Fruit fly (Drosophila melanogaster) whole organism, embryonic: ENCODE results near the gene BtbVII.
A peak's percentile ranks its signal among the peaks of the same experiment; 100 is the strongest.

Source experiments
- Atf-2 ChIP-seq: fragments of 200-800 bp; sonication (Bioruptor generic); optimal IDR thresholded peaks from 2 replicates; lab custom pipeline; 2016; ENCODE audit warnings: missing biosample characterization, missing genetic modification characterization
- Atf3 ChIP-seq: fragments of 200-800 bp; sonication (Bioruptor generic); optimal IDR thresholded peaks from 3 replicates; lab custom pipeline; 2016; ENCODE audit warnings: missing biosample characterization, missing genetic modification characterization
- C15 ChIP-seq: fragments of 200-800 bp; sonication (Bioruptor generic); IDR thresholded peaks from 3 replicates; pipeline ENCODE4 v1.3.6; 2022; ENCODE audit warnings: missing biosample characterization, missing genetic modification characterization
- CG10274 ChIP-seq: fragments of 200-800 bp; sonication (Bioruptor generic); optimal IDR thresholded peaks from 3 replicates; lab custom pipeline; 2017; ENCODE audit warnings: missing biosample characterization, mild to moderate bottlenecking, missing genetic modification characterization
- CG11247 ChIP-seq: fragments of 200-800 bp; sonication (Bioruptor generic); IDR thresholded peaks from 2 replicates; pipeline ENCODE4 v1.3.6; 2022; ENCODE audit warnings: missing biosample characterization, missing genetic modification characterization
- CG12299 ChIP-seq: fragments of 200-800 bp; sonication (Bioruptor generic); optimal IDR thresholded peaks from 2 replicates; lab custom pipeline; 2018; ENCODE audit warnings: missing biosample characterization, mild to moderate bottlenecking, missing genetic modification characterization
- CG14667 ChIP-seq: fragments of 200-800 bp; sonication (Bioruptor generic); IDR thresholded peaks from 2 replicates; pipeline ENCODE4 v1.3.6; 2022; ENCODE audit warnings: missing biosample characterization, missing genetic modification characterization
- CG15269 ChIP-seq: fragments of 200-800 bp; sonication (Bioruptor generic); optimal IDR thresholded peaks from 2 replicates; lab custom pipeline; 2018; ENCODE audit warnings: missing biosample characterization, mild to moderate bottlenecking, missing genetic modification characterization, moderate library complexity
- CG15601 ChIP-seq: fragments of 200-800 bp; sonication (Bioruptor generic); optimal IDR thresholded peaks from 3 replicates; lab custom pipeline; 2019; ENCODE audit warnings: missing biosample characterization, mild to moderate bottlenecking, missing genetic modification characterization, moderate library complexity
- CG1647 ChIP-seq: fragments of 200-800 bp; sonication (Bioruptor generic); optimal IDR thresholded peaks from 3 replicates; lab custom pipeline; 2016; ENCODE audit warnings: missing biosample characterization, missing genetic modification characterization
- CG17359 ChIP-seq: fragments of 200-800 bp; sonication (Bioruptor generic); optimal IDR thresholded peaks from 3 replicates; lab custom pipeline; 2018; ENCODE audit warnings: missing biosample characterization, mild to moderate bottlenecking, missing genetic modification characterization, moderate library complexity
- CG17802 ChIP-seq: fragments of 200-800 bp; sonication (Bioruptor generic); optimal IDR thresholded peaks from 2 replicates; lab custom pipeline; 2018; ENCODE audit warnings: missing biosample characterization, mild to moderate bottlenecking, missing genetic modification characterization, moderate library complexity
- CG18599 ChIP-seq: fragments of 200-800 bp; sonication (Bioruptor generic); optimal IDR thresholded peaks from 3 replicates; lab custom pipeline; 2017; ENCODE audit warnings: missing biosample characterization, missing genetic modification characterization, mild to moderate bottlenecking, moderate library complexity, missing genetic modification reagents
- CG2889 ChIP-seq: fragments of 200-800 bp; sonication (Bioruptor generic); IDR thresholded peaks from 3 replicates; pipeline ENCODE4 v1.3.6; 2022; ENCODE audit warnings: missing biosample characterization, missing genetic modification characterization
- CG34376 ChIP-seq: fragments of 200-800 bp; sonication (Bioruptor generic); optimal IDR thresholded peaks from 2 replicates; lab custom pipeline; 2018; ENCODE audit warnings: missing biosample characterization, mild to moderate bottlenecking, missing genetic modification characterization
- CG34422 ChIP-seq: fragments of 200-800 bp; sonication (Bioruptor generic); IDR thresholded peaks from 3 replicates; pipeline ENCODE4 v1.3.6; 2022; ENCODE audit warnings: missing biosample characterization, missing genetic modification characterization
- CG4820 ChIP-seq: fragments of 200-800 bp; sonication (Bioruptor generic); optimal IDR thresholded peaks from 3 replicates; lab custom pipeline; 2016; ENCODE audit warnings: missing biosample characterization, missing genetic modification characterization
- CG6175 ChIP-seq: fragments of 200-800 bp; sonication (Bioruptor generic); IDR thresholded peaks from 3 replicates; pipeline ENCODE4 v1.3.6; 2022; ENCODE audit warnings: missing biosample characterization, missing genetic modification characterization
- CG7963 ChIP-seq: fragments of 200-800 bp; sonication (Bioruptor generic); IDR thresholded peaks from 3 replicates; pipeline ENCODE4 v1.3.6; 2022; ENCODE audit warnings: missing biosample characterization, missing genetic modification characterization; ENCODE audit not compliant: partially characterized antibody
- CG8281 ChIP-seq: fragments of 200-800 bp; sonication (Bioruptor generic); optimal IDR thresholded peaks from 2 replicates; lab custom pipeline; 2018; ENCODE audit warnings: missing biosample characterization, mild to moderate bottlenecking, missing genetic modification characterization, moderate library complexity
- CG8944 ChIP-seq: fragments of 200-800 bp; sonication (Bioruptor generic); optimal IDR thresholded peaks from 3 replicates; lab custom pipeline; 2016; ENCODE audit warnings: missing biosample characterization, missing genetic modification characterization
- CG9727 ChIP-seq: fragments of 200-800 bp; sonication (Bioruptor generic); optimal IDR thresholded peaks from 3 replicates; lab custom pipeline; 2017; ENCODE audit warnings: missing biosample characterization, mild to moderate bottlenecking, missing genetic modification characterization
- CkIIα-i1 ChIP-seq: fragments of 200-800 bp; sonication (Bioruptor generic); IDR thresholded peaks from 2 replicates; pipeline ENCODE4 v1.3.6; 2022; ENCODE audit warnings: missing biosample characterization, missing genetic modification characterization
- Dad ChIP-seq: fragments of 200-800 bp; sonication (Bioruptor generic); optimal IDR thresholded peaks from 3 replicates; lab custom pipeline; 2016; ENCODE audit warnings: missing biosample characterization, missing genetic modification characterization
- Ets65A ChIP-seq: fragments of 200-800 bp; sonication (Bioruptor generic); peaks from one replicate; lab custom pipeline; 2016; ENCODE audit warnings: missing biosample characterization, missing genetic modification characterization
- Ets97D ChIP-seq: fragments of 200-800 bp; sonication (Bioruptor generic); optimal IDR thresholded peaks from 3 replicates; lab custom pipeline; 2016; ENCODE audit warnings: missing biosample characterization, missing genetic modification characterization
- Hand ChIP-seq: fragments of 200-800 bp; sonication (Bioruptor generic); optimal IDR thresholded peaks from 2 replicates; lab custom pipeline; 2017; ENCODE audit warnings: mild to moderate bottlenecking, missing biosample characterization, missing genetic modification reagents, missing genetic modification characterization
- Nf-YA ChIP-seq: fragments of 200-800 bp; sonication (Bioruptor generic); IDR thresholded peaks from 2 replicates; pipeline ENCODE4 v1.3.6; 2022; ENCODE audit warnings: missing biosample characterization, missing genetic modification characterization
- Oli ChIP-seq: fragments of 200-800 bp; sonication (Bioruptor generic); optimal IDR thresholded peaks from 2 replicates; lab custom pipeline; 2018; ENCODE audit warnings: missing biosample characterization, mild to moderate bottlenecking, missing genetic modification characterization, moderate library complexity
- Tbp ChIP-seq: fragments of >200 bp; optimal IDR thresholded peaks from 2 replicates; lab custom pipeline; 2018; ENCODE audit warnings: missing biosample characterization, missing genetic modification characterization
- ab ChIP-seq: fragments of 200-800 bp; sonication (Bioruptor generic); optimal IDR thresholded peaks from 2 replicates; lab custom pipeline; 2016; ENCODE audit warnings: missing biosample characterization, missing genetic modification characterization
- ara ChIP-seq: fragments of 200-800 bp; sonication (Bioruptor generic); IDR thresholded peaks from 2 replicates; pipeline ENCODE4 v1.3.6; 2022; ENCODE audit warnings: missing biosample characterization, missing genetic modification characterization
- ase ChIP-seq: fragments of 200-800 bp; sonication (Bioruptor generic); IDR thresholded peaks from 3 replicates; pipeline ENCODE4 v1.3.6; 2022; ENCODE audit warnings: missing biosample characterization, missing genetic modification characterization
- ash1 ChIP-seq: fragments of 200-800 bp; sonication (Bioruptor generic); optimal IDR thresholded peaks from 2 replicates; lab custom pipeline; 2018; ENCODE audit warnings: missing biosample characterization, mild to moderate bottlenecking, missing genetic modification characterization
- bsh ChIP-seq, 2 experiments: fragments of 200-800 bp; sonication (Bioruptor generic); optimal IDR thresholded peaks; 2 replicates each; lab custom pipeline; 2017 to 2018; ENCODE audit warnings: mild to moderate bottlenecking in 2 of 2, missing biosample characterization in 2 of 2, missing genetic modification characterization in 2 of 2, moderate library complexity in 1 of 2
- dpn ChIP-seq, 2 experiments: fragments of 200-800 bp; sonication (Bioruptor generic); optimal IDR thresholded peaks; 3 replicates each; lab custom pipeline; 2016; ENCODE audit warnings: missing biosample characterization in 2 of 2, missing genetic modification characterization in 2 of 2
- exex ChIP-seq: fragments of 200-800 bp; sonication (Bioruptor generic); optimal IDR thresholded peaks from 4 replicates; lab custom pipeline; 2018; ENCODE audit warnings: missing biosample characterization, mild to moderate bottlenecking, missing genetic modification characterization, moderate library complexity
- grn ChIP-seq: fragments of 200-800 bp; sonication (Bioruptor generic); optimal IDR thresholded peaks from 3 replicates; lab custom pipeline; 2017; ENCODE audit warnings: missing biosample characterization, missing genetic modification characterization
- hb ChIP-seq: fragments of 200-800 bp; sonication (Bioruptor generic); IDR thresholded peaks from 3 replicates; pipeline ENCODE4 v1.3.6; 2022; ENCODE audit warnings: missing biosample characterization, missing genetic modification characterization; ENCODE audit not compliant: partially characterized antibody
- hkb ChIP-seq, 2 experiments: fragments of 200-800 bp in 1 of 2; fragments of >200 bp in 1 of 2; sonication (Bioruptor generic) in 1 of 2; IDR thresholded peaks in 1 of 2; optimal IDR thresholded peaks in 1 of 2; 2 replicates each; pipeline versions ENCODE4 v1.3.6 to Lab custom; 2017 to 2022; ENCODE audit warnings: missing biosample characterization in 1 of 2, missing genetic modification characterization in 1 of 2
- ind ChIP-seq: fragments of 200-800 bp; sonication (Bioruptor generic); optimal IDR thresholded peaks from 3 replicates; lab custom pipeline; 2016; ENCODE audit warnings: missing biosample characterization, missing genetic modification characterization
- lab ChIP-seq: fragments of 200-800 bp; sonication (Bioruptor generic); optimal IDR thresholded peaks from 3 replicates; lab custom pipeline; 2017; ENCODE audit warnings: missing biosample characterization, missing genetic modification characterization, mild to moderate bottlenecking, moderate library complexity, missing genetic modification reagents
- pan ChIP-seq, 4 experiments: fragments of >200 bp in 3 of 4; fragments of 200-800 bp in 1 of 4; sonication (Bioruptor generic) in 1 of 4; optimal IDR thresholded peaks in 3 of 4; IDR thresholded peaks in 1 of 4; 2 replicates each; pipeline versions ENCODE4 v1.3.6 to Lab custom; 2017 to 2022; ENCODE audit warnings: missing biosample characterization in 2 of 4, missing genetic modification characterization in 2 of 4, mixed read lengths in 1 of 4
- run ChIP-seq: fragments of 200-800 bp; sonication (Bioruptor generic); optimal IDR thresholded peaks from 3 replicates; lab custom pipeline; 2018; ENCODE audit warnings: missing biosample characterization, mild to moderate bottlenecking, missing genetic modification characterization
- scrt ChIP-seq: fragments of 200-800 bp; sonication (Bioruptor generic); optimal IDR thresholded peaks from 2 replicates; lab custom pipeline; 2018; ENCODE audit warnings: missing biosample characterization, mild to moderate bottlenecking, missing genetic modification characterization, moderate library complexity
- so ChIP-seq: fragments of 200-800 bp; sonication (Bioruptor generic); IDR thresholded peaks from 3 replicates; pipeline ENCODE4 v1.3.6; 2022; ENCODE audit warnings: missing biosample characterization, missing genetic modification characterization
- twi ChIP-seq: fragments of 200-800 bp; optimal IDR thresholded peaks from 2 replicates; lab custom pipeline; 2019; ENCODE audit warnings: missing biosample characterization, mild to moderate bottlenecking, missing genetic modification characterization, moderate library complexity
- tx ChIP-seq: fragments of 200-800 bp; sonication (Bioruptor generic); optimal IDR thresholded peaks from 2 replicates; lab custom pipeline; 2016; ENCODE audit warnings: missing biosample characterization, missing genetic modification characterization
- vnd ChIP-seq: fragments of 200-800 bp; sonication (Bioruptor generic); IDR thresholded peaks from 3 replicates; pipeline ENCODE4 v1.3.6; 2022; ENCODE audit warnings: missing biosample characterization, missing genetic modification characterization; ENCODE audit not compliant: partially characterized antibody

Gene BtbVII

DNA sequence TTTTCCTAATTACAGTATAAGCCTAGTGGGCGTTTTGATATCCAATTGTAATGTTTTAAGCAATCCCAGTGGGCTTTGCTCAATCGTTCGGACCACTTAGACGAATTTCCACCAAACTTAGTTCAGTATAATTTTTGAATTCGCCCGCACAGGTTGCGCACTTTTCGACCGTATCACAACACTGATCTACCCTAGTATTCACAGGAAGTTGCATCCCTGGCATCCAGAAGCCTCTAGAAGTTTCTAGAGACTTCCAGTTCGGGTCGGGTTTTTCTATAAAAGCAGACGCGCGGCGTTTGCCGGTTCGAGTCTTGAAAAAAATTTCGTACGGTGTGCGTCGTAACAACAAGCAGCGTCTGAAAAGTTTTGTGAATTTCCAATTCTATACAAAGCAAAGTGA is 44.5 kb downstream of the BtbVII start, which contains the start of gene Hsp83 (continued):
- TF ChIP-seq CG15269 (tag; lab: Kevin White, UChicago) (peak; percentile 95), Nf-YA (GFP tag; lab: Robert Waterston, UW) (peak; percentile 92), bsh (GFP tag; optimal IDR thresholded peaks at IDR 0.05; lab: Kevin White, UChicago) (peak; percentile 90 to 91), ab (GFP tag; lab: Kevin White, UChicago) (peak; percentile 3), CG15601 (peak; percentile 93), CG9727 (GFP tag; lab: Kevin White, UChicago) (peak; percentile 95), CG11247 (GFP tag; lab: Robert Waterston, UW) (peak; percentile 95), ind (peak; percentile 84), CG4820 (GFP tag; lab: Kevin White, UChicago) (peak; percentile 76), Ets65A (GFP tag; lab: Kevin White, UChicago) (peak; percentile 99), CG14667 (peak; percentile 31; the same call in 1 of the 2 replicates), CG12299 (peak; percentile 98), pan (optimal IDR thresholded peaks at IDR 0.05; lab: Kevin White, UChicago) (no peak), pan (GFP tag; optimal IDR thresholded peaks at IDR 0.05 in 1 of 2, IDR thresholded peaks at IDR 0.05 in 1 of 2) (peak in 1 of 2 experiments; percentile 92), Atf3 (GFP tag; lab: Kevin White, UChicago) (peak; percentile 91), CG7963 (GFP tag; lab: Robert Waterston, UW) (no peak), ara (GFP tag; lab: Robert Waterston, UW) (peak; percentile 89), twi (peak; percentile 76), CG8944 (GFP tag; lab: Kevin White, UChicago) (peak; percentile 69), hb (GFP tag; lab: Robert Waterston, UW) (no peak), C15 (GFP tag; lab: Robert Waterston, UW) (peak; percentile 80; the same call in 2 of the 3 replicates), CG34422 (GFP tag; lab: Robert Waterston, UW) (peak; percentile 92), Tbp (GFP tag; lab: Kevin White, UChicago) (no peak), CG10274 (GFP tag; lab: Kevin White, UChicago) (peak; percentile 93), CG8281 (peak; percentile 74), ase (GFP tag; lab: Robert Waterston, UW) (peak; percentile 83), Oli (tag; lab: Kevin White, UChicago) (peak; percentile 86), run (tag; lab: Kevin White, UChicago) (peak; percentile 91), CG2889 (GFP tag; lab: Robert Waterston, UW) (peak; percentile 81), Dad (GFP tag; lab: Kevin White, UChicago) (peak; percentile 95), CkIIα-i1 (GFP tag; lab: Robert Waterston, UW) (peak; percentile 26; the same call in 1 of the 2 replicates), Atf-2 (peak; percentile 84), so (GFP tag; lab: Robert Waterston, UW) (peak; percentile 95), vnd (GFP tag; lab: Robert Waterston, UW) (no peak), CG17359 (tag; lab: Kevin White, UChicago) (peak; percentile 95), Ets97D (GFP tag; lab: Kevin White, UChicago) (peak; percentile 100), exex (tag; lab: Kevin White, UChicago) (peak; percentile 84), CG1647 (GFP tag; lab: Kevin White, UChicago) (peak; percentile 93), CG18599 (GFP tag; lab: Kevin White, UChicago) (peak; percentile 99), ash1 (peak; percentile 99), CG17802 (tag; lab: Kevin White, UChicago) (peak; percentile 86), hkb (optimal IDR thresholded peaks at IDR 0.05; lab: Kevin White, UChicago) (no peak), hkb (GFP tag; IDR thresholded peaks at IDR 0.05; lab: Robert Waterston, UW) (peak; percentile 96), lab (peak; percentile 100), CG34376 (peak; percentile 100), scrt (peak; percentile 98), CG6175 (peak; percentile 90), tx (GFP tag; lab: Kevin White, UChicago) (peak; percentile 81), Hand (peak; percentile 99), dpn (GFP tag; optimal IDR thresholded peaks at IDR 0.05; lab: Kevin White, UChicago) (peak; percentile 85 to 94), grn (GFP tag; lab: Kevin White, UChicago) (peak; percentile 81)
